Fruit fly (Drosophila melanogaster) whole organism, embryonic: ENCODE data around the gene CG8814.
A peak's percentile ranks its signal among the peaks of the same experiment; 100 is the strongest.

ENCODE experiments used
- ATbp ChIP-seq: fragments of 200-800 bp; sonication (Bioruptor generic); optimal IDR thresholded peaks from 2 replicates; lab custom pipeline; 2017; ENCODE audit warnings: missing biosample characterization, mild to moderate bottlenecking, missing genetic modification characterization, missing genetic modification reagents
- Antp ChIP-seq: fragments of 200-800 bp; sonication (Bioruptor generic); optimal IDR thresholded peaks from 3 replicates; lab custom pipeline; 2016; ENCODE audit warnings: missing biosample characterization, missing genetic modification characterization
- Atf3 ChIP-seq: fragments of 200-800 bp; sonication (Bioruptor generic); optimal IDR thresholded peaks from 3 replicates; lab custom pipeline; 2016; ENCODE audit warnings: missing biosample characterization, missing genetic modification characterization
- BEAF-32 ChIP-seq: fragments of 200-800 bp; sonication (Bioruptor generic); optimal IDR thresholded peaks from 3 replicates; lab custom pipeline; 2017; ENCODE audit warnings: missing biosample characterization, missing genetic modification characterization, mild to moderate bottlenecking, moderate library complexity, missing genetic modification reagents
- Bdp1 ChIP-seq: fragments of 200-800 bp; sonication (Bioruptor generic); optimal IDR thresholded peaks from 3 replicates; lab custom pipeline; 2016; ENCODE audit warnings: missing biosample characterization, missing genetic modification characterization
- Bgb ChIP-seq: fragments of 200-800 bp; sonication (Bioruptor generic); IDR thresholded peaks from 2 replicates; pipeline ENCODE4 v1.3.6; 2022; ENCODE audit warnings: missing biosample characterization, missing genetic modification characterization; ENCODE audit not compliant: partially characterized antibody
- Blimp-1 ChIP-seq: fragments of 200-800 bp; sonication (Bioruptor generic); optimal IDR thresholded peaks from 3 replicates; lab custom pipeline; 2018; ENCODE audit warnings: missing biosample characterization, missing genetic modification characterization, mild to moderate bottlenecking, moderate library complexity, missing genetic modification reagents
- CG11085 ChIP-seq: fragments of 200-800 bp; sonication (Bioruptor generic); IDR thresholded peaks from 2 replicates; pipeline ENCODE4 v1.3.6; 2022; ENCODE audit warnings: missing biosample characterization, missing genetic modification characterization
- CG11398 ChIP-seq: fragments of 200-800 bp; sonication (Bioruptor generic); optimal IDR thresholded peaks from 2 replicates; lab custom pipeline; 2016; ENCODE audit warnings: missing biosample characterization, missing genetic modification characterization
- CG12659 ChIP-seq: fragments of 200-800 bp; sonication (Bioruptor generic); optimal IDR thresholded peaks from 3 replicates; lab custom pipeline; 2017; ENCODE audit warnings: mild to moderate bottlenecking, missing biosample characterization, missing genetic modification reagents, missing genetic modification characterization
- CG13424 ChIP-seq: fragments of 200-800 bp; sonication (Bioruptor generic); optimal IDR thresholded peaks from 2 replicates; lab custom pipeline; 2019; ENCODE audit warnings: missing biosample characterization, mild to moderate bottlenecking, missing genetic modification characterization, moderate library complexity
- CG14710 ChIP-seq: fragments of 200-800 bp; sonication (Bioruptor generic); optimal IDR thresholded peaks from 3 replicates; lab custom pipeline; 2019; ENCODE audit warnings: missing biosample characterization, mild to moderate bottlenecking, missing genetic modification characterization, moderate library complexity
- CG17829 ChIP-seq: fragments of 200-800 bp; optimal IDR thresholded peaks from 2 replicates; lab custom pipeline; 2019; ENCODE audit warnings: missing biosample characterization, mild to moderate bottlenecking, missing genetic modification characterization, moderate library complexity
- CG1792 ChIP-seq: fragments of 200-800 bp; sonication (Bioruptor generic); optimal IDR thresholded peaks from 2 replicates; lab custom pipeline; 2016; ENCODE audit warnings: missing biosample characterization, missing genetic modification characterization
- CG2889 ChIP-seq: fragments of 200-800 bp; sonication (Bioruptor generic); IDR thresholded peaks from 3 replicates; pipeline ENCODE4 v1.3.6; 2022; ENCODE audit warnings: missing biosample characterization, missing genetic modification characterization
- CG31224 ChIP-seq: fragments of 200-800 bp; sonication (Bioruptor generic); IDR thresholded peaks from 2 replicates; pipeline ENCODE4 v1.3.6; 2022; ENCODE audit warnings: missing biosample characterization, missing genetic modification characterization
- CG42726 ChIP-seq: fragments of 200-800 bp; sonication (Bioruptor generic); IDR thresholded peaks from 2 replicates; pipeline ENCODE4 v1.3.6; 2022; ENCODE audit warnings: missing biosample characterization, missing genetic modification characterization; ENCODE audit not compliant: partially characterized antibody
- CG4424 ChIP-seq: fragments of 200-800 bp; sonication (Bioruptor generic); optimal IDR thresholded peaks from 3 replicates; lab custom pipeline; 2016; ENCODE audit warnings: missing biosample characterization, missing genetic modification characterization
- CG7556 ChIP-seq: fragments of 200-800 bp; sonication (Bioruptor generic); optimal IDR thresholded peaks from 2 replicates; lab custom pipeline; 2017; ENCODE audit warnings: missing biosample characterization, mild to moderate bottlenecking, missing genetic modification characterization
- Deaf1 ChIP-seq: fragments of 200-800 bp; optimal IDR thresholded peaks from 3 replicates; lab custom pipeline; 2019; ENCODE audit warnings: missing biosample characterization, mild to moderate bottlenecking, missing genetic modification characterization, moderate library complexity
- Fer3 ChIP-seq: fragments of 200-800 bp; sonication (Bioruptor generic); optimal IDR thresholded peaks from 2 replicates; lab custom pipeline; 2018; ENCODE audit warnings: missing biosample characterization, mild to moderate bottlenecking, missing genetic modification characterization, moderate library complexity
- Hr3 ChIP-seq: fragments of 200-800 bp; sonication (Bioruptor generic); optimal IDR thresholded peaks from 3 replicates; lab custom pipeline; 2016; ENCODE audit warnings: missing biosample characterization, missing genetic modification characterization
- Hr51 ChIP-seq, 2 experiments: fragments of 200-800 bp; sonication (Bioruptor generic); optimal IDR thresholded peaks; 2 replicates in 1 of 2; 3 replicates in 1 of 2; lab custom pipeline; 2016 to 2018; ENCODE audit warnings: missing biosample characterization in 2 of 2, missing genetic modification characterization in 2 of 2, mild to moderate bottlenecking in 1 of 2, moderate library complexity in 1 of 2
- Kr ChIP-seq: fragments of 200-800 bp; sonication (Bioruptor generic); optimal IDR thresholded peaks from 2 replicates; lab custom pipeline; 2017; ENCODE audit warnings: missing biosample characterization, mild to moderate bottlenecking, missing genetic modification characterization
- Lhr ChIP-seq: fragments of 200-800 bp; sonication (Bioruptor generic); optimal IDR thresholded peaks from 3 replicates; lab custom pipeline; 2017; ENCODE audit warnings: mild to moderate bottlenecking, missing biosample characterization, missing genetic modification reagents, missing genetic modification characterization
- Lpt ChIP-seq: fragments of >200 bp; optimal IDR thresholded peaks from 2 replicates; lab custom pipeline; 2018; ENCODE audit warnings: missing biosample characterization, missing genetic modification characterization
- NC2α ChIP-seq: fragments of 200-800 bp; sonication (Bioruptor generic); optimal IDR thresholded peaks from 2 replicates; lab custom pipeline; 2016; ENCODE audit warnings: missing biosample characterization, missing genetic modification characterization
- Nf-YB ChIP-seq: fragments of 200-800 bp; sonication (Bioruptor generic); optimal IDR thresholded peaks from 3 replicates; lab custom pipeline; 2019; ENCODE audit warnings: missing biosample characterization, mild to moderate bottlenecking, missing genetic modification characterization, moderate library complexity
- PHDP ChIP-seq: fragments of 200-800 bp; sonication (Bioruptor generic); optimal IDR thresholded peaks from 3 replicates; lab custom pipeline; 2018; ENCODE audit warnings: missing biosample characterization, mild to moderate bottlenecking, missing genetic modification characterization, moderate library complexity
- amos ChIP-seq: fragments of 200-800 bp; sonication (Bioruptor generic); IDR thresholded peaks from 2 replicates; pipeline ENCODE4 v1.3.6; 2022; ENCODE audit warnings: missing biosample characterization, missing genetic modification characterization; ENCODE audit not compliant: partially characterized antibody
- aop ChIP-seq: fragments of 200-800 bp; sonication (Bioruptor generic); IDR thresholded peaks from 2 replicates; pipeline ENCODE4 v1.3.6; 2022; ENCODE audit warnings: missing biosample characterization, missing genetic modification characterization
- bab2 ChIP-seq: fragments of 200-800 bp; sonication (Bioruptor generic); optimal IDR thresholded peaks from 2 replicates; lab custom pipeline; 2016; ENCODE audit warnings: missing biosample characterization, missing genetic modification characterization
- ci ChIP-seq: fragments of 200-800 bp; sonication (Bioruptor generic); IDR thresholded peaks from 3 replicates; pipeline ENCODE4 v1.3.6; 2022; ENCODE audit warnings: missing biosample characterization, missing genetic modification characterization
- dysf ChIP-seq: fragments of 200-800 bp; sonication (Bioruptor generic); IDR thresholded peaks from 3 replicates; pipeline ENCODE4 v1.3.6; 2022; ENCODE audit warnings: missing biosample characterization, missing genetic modification characterization
- exex ChIP-seq: fragments of 200-800 bp; sonication (Bioruptor generic); optimal IDR thresholded peaks from 4 replicates; lab custom pipeline; 2018; ENCODE audit warnings: missing biosample characterization, mild to moderate bottlenecking, missing genetic modification characterization, moderate library complexity
- eyg ChIP-seq: fragments of 200-800 bp; sonication (Bioruptor generic); optimal IDR thresholded peaks from 3 replicates; lab custom pipeline; 2016; ENCODE audit warnings: missing biosample characterization, missing genetic modification characterization
- inv ChIP-seq: fragments of 200-800 bp; sonication (Bioruptor generic); IDR thresholded peaks from 2 replicates; pipeline ENCODE4 v1.3.6; 2022; ENCODE audit warnings: missing biosample characterization, missing genetic modification characterization; ENCODE audit not compliant: partially characterized antibody
- jigr1 ChIP-seq: fragments of 200-800 bp; sonication (Bioruptor generic); IDR thresholded peaks from 3 replicates; pipeline ENCODE4 v1.3.6; 2022; ENCODE audit warnings: missing biosample characterization, missing genetic modification characterization
- lilli ChIP-seq: fragments of 200-800 bp; sonication (Bioruptor generic); optimal IDR thresholded peaks from 3 replicates; lab custom pipeline; 2016; ENCODE audit warnings: missing biosample characterization, missing genetic modification characterization
- oc ChIP-seq: fragments of 200-800 bp; sonication (Bioruptor generic); optimal IDR thresholded peaks from 2 replicates; lab custom pipeline; 2018; ENCODE audit warnings: missing biosample characterization, mild to moderate bottlenecking, missing genetic modification characterization, moderate library complexity
- org-1 ChIP-seq: fragments of 200-800 bp; sonication (Bioruptor generic); optimal IDR thresholded peaks from 2 replicates; lab custom pipeline; 2017; ENCODE audit warnings: missing biosample characterization, missing genetic modification characterization
- psq ChIP-seq: fragments of 200-800 bp; sonication (Bioruptor generic); optimal IDR thresholded peaks from 2 replicates; lab custom pipeline; 2017; ENCODE audit warnings: missing biosample characterization, missing genetic modification characterization
- ro ChIP-seq: fragments of 200-800 bp; sonication (Bioruptor generic); IDR thresholded peaks from 2 replicates; pipeline ENCODE4 v1.3.6; 2022; ENCODE audit warnings: missing biosample characterization, missing genetic modification characterization
- slp2 ChIP-seq: fragments of 200-800 bp; sonication (Bioruptor generic); optimal IDR thresholded peaks from 2 replicates; lab custom pipeline; 2016; ENCODE audit warnings: missing biosample characterization, missing genetic modification characterization
- tio ChIP-seq: fragments of 200-800 bp; sonication (Bioruptor generic); optimal IDR thresholded peaks from 2 replicates; lab custom pipeline; 2017; ENCODE audit warnings: missing biosample characterization, missing genetic modification characterization, inconsistent platforms
- trh ChIP-seq: fragments of 200-800 bp; sonication (Bioruptor generic); optimal IDR thresholded peaks from 2 replicates; lab custom pipeline; 2016; ENCODE audit warnings: missing biosample characterization, missing genetic modification characterization
- twi ChIP-seq: fragments of 200-800 bp; optimal IDR thresholded peaks from 2 replicates; lab custom pipeline; 2019; ENCODE audit warnings: missing biosample characterization, mild to moderate bottlenecking, missing genetic modification characterization, moderate library complexity
- usp ChIP-seq: fragments of >200 bp; optimal IDR thresholded peaks from 2 replicates; lab custom pipeline; 2017; ENCODE audit warnings: missing biosample characterization, missing genetic modification characterization

The CG8814 gene

DNA sequence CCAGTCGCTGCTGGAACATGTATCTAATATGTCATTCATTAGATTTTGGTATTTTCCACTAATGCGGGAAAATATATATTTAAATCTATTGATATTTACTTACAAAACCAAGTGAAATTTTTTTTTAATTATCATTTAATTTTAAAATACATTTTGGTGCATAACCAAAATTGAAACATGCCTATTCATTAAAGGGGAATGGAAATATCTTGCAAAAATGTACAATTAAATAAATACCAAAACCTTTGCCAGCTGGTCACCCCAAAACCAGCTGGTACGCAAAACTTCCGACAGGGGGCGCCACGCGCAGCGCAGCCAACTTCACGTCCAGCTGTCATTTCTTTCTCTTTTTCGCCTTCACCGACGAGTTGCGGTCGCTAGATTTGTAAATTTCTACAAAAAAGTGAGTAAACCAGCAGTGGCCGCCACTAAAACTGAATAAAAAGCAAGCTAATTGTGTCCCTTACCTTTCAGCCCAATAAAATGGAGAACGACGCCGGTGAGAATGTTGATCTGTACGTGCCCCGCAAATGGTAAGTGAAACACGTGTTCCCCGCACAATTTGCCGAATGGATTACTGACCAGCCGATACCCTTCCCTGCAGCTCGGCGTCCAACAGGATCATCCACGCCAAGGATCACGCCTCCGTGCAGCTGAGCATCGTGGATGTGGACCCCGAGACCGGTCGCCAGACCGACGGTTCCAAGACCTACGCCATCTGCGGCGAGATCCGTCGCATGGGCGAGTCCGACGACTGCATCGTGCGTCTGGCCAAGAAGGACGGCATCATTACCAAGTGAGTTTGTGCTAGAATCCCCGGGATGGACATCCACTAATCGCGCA is 18.7 kb upstream of the CG8814 start, which contains the start of the genes CG3104 and RpS21 (continued):
- TF ChIP-seq amos (GFP tag; lab: Robert Waterston, UW) (peak; percentile 17; the same call in 1 of the 2 replicates), aop (no peak), CG42726 (GFP tag; lab: Robert Waterston, UW) (no peak; the same call in 1 of the 2 replicates), BEAF-32 (peak; percentile 56), bab2 (GFP tag; lab: Kevin White, UChicago) (peak; percentile 84), psq (peak; percentile 64), tio (GFP tag; lab: Kevin White, UChicago) (peak; percentile 74), Blimp-1 (peak; percentile 48), CG13424 (tag; lab: Kevin White, UChicago) (peak; percentile 79), org-1 (peak; percentile 63), CG31224 (GFP tag; lab: Robert Waterston, UW) (peak; percentile 75), Atf3 (GFP tag; lab: Kevin White, UChicago) (peak; percentile 76), ro (peak; percentile 76), dysf (GFP tag; lab: Robert Waterston, UW) (peak; percentile 84), CG11085 (GFP tag; lab: Robert Waterston, UW) (peak; percentile 95), Bdp1 (GFP tag; lab: Kevin White, UChicago) (peak; percentile 67), PHDP (tag; lab: Kevin White, UChicago) (peak; percentile 57), Hr51 (GFP tag; optimal IDR thresholded peaks at IDR 0.05; lab: Kevin White, UChicago) (peak; percentile 53 to 83), exex (tag; lab: Kevin White, UChicago) (peak; percentile 29), trh (GFP tag; lab: Kevin White, UChicago) (peak; percentile 65), Lpt (GFP tag; lab: Kevin White, UChicago) (no peak), lilli (GFP tag; lab: Kevin White, UChicago) (peak; percentile 86), Bgb (GFP tag; lab: Robert Waterston, UW) (peak; percentile 29), Hr3 (GFP tag; lab: Kevin White, UChicago) (peak; percentile 73), Nf-YB (GFP tag; lab: Kevin White, UChicago) (peak; percentile 65), Antp (GFP tag; lab: Kevin White, UChicago) (peak; percentile 88), CG4424 (GFP tag; lab: Kevin White, UChicago) (peak; percentile 84), eyg (GFP tag; lab: Kevin White, UChicago) (peak; percentile 84), Fer3 (peak; percentile 82), ATbp (peak; percentile 83), CG17829 (tag; lab: Kevin White, UChicago) (peak; percentile 82), Deaf1 (tag; lab: Kevin White, UChicago) (peak; percentile 61), inv (no peak), oc (tag; lab: Kevin White, UChicago) (peak; percentile 15), CG12659 (GFP tag; lab: Kevin White, UChicago) (peak; percentile 96), CG11398 (GFP tag; lab: Kevin White, UChicago) (peak; percentile 73), slp2 (peak; percentile 77), usp (no peak), NC2α (GFP tag; lab: Kevin White, UChicago) (peak; percentile 64), ci (GFP tag; lab: Robert Waterston, UW) (peak; percentile 96), CG2889 (peak; percentile 77), CG1792 (GFP tag; lab: Kevin White, UChicago) (peak; percentile 80), jigr1 (GFP tag; lab: Robert Waterston, UW) (no peak), CG7556 (GFP tag; lab: Kevin White, UChicago) (peak; percentile 67), CG14710 (peak; percentile 91), Lhr (GFP tag; lab: Kevin White, UChicago) (peak; percentile 96), Kr (GFP tag; lab: Kevin White, UChicago) (peak; percentile 39), twi (tag; lab: Kevin White, UChicago) (peak; percentile 78)
